Fruit fly (Drosophila melanogaster) whole organism, embryonic: ENCODE data around the gene CG43346.

Experiments used
- B-H2 ChIP-seq: fragments of 200-800 bp; sonication (Bioruptor generic); optimal IDR thresholded peaks from 2 replicates; lab custom pipeline; 2018; ENCODE audit warnings: missing biosample characterization, mild to moderate bottlenecking, missing genetic modification characterization
- Bgb ChIP-seq: fragments of 200-800 bp; sonication (Bioruptor generic); IDR thresholded peaks from 2 replicates; pipeline ENCODE4 v1.3.6; 2022; ENCODE audit warnings: missing biosample characterization, missing genetic modification characterization; ENCODE audit not compliant: partially characterized antibody
- CG1024 ChIP-seq: fragments of 200-800 bp; sonication (Bioruptor generic); IDR thresholded peaks from 2 replicates; pipeline ENCODE4 v1.3.6; 2022; ENCODE audit warnings: missing biosample characterization, missing genetic modification characterization
- CG10462 ChIP-seq: fragments of 200-800 bp; sonication (Bioruptor generic); optimal IDR thresholded peaks from 2 replicates; lab custom pipeline; 2016; ENCODE audit warnings: missing biosample characterization, missing genetic modification characterization
- CG11560 ChIP-seq: fragments of 200-800 bp; sonication (Bioruptor generic); IDR thresholded peaks from 3 replicates; pipeline ENCODE4 v1.3.6; 2022; ENCODE audit warnings: missing biosample characterization, missing genetic modification characterization
- CG12659 ChIP-seq: fragments of 200-800 bp; sonication (Bioruptor generic); optimal IDR thresholded peaks from 3 replicates; lab custom pipeline; 2017; ENCODE audit warnings: mild to moderate bottlenecking, missing biosample characterization, missing genetic modification reagents, missing genetic modification characterization
- CG12744 ChIP-seq: fragments of 200-800 bp; sonication (Bioruptor generic); optimal IDR thresholded peaks from 2 replicates; lab custom pipeline; 2016; ENCODE audit warnings: missing biosample characterization, missing genetic modification characterization
- CG13424 ChIP-seq: fragments of 200-800 bp; sonication (Bioruptor generic); optimal IDR thresholded peaks from 2 replicates; lab custom pipeline; 2019; ENCODE audit warnings: missing biosample characterization, mild to moderate bottlenecking, missing genetic modification characterization, moderate library complexity
- CG13775 ChIP-seq: fragments of 200-800 bp; sonication (Bioruptor generic); optimal IDR thresholded peaks from 3 replicates; lab custom pipeline; 2017; ENCODE audit warnings: missing biosample characterization, mild to moderate bottlenecking, missing genetic modification characterization
- CG18476 ChIP-seq: fragments of 200-800 bp; sonication (Bioruptor generic); optimal IDR thresholded peaks from 2 replicates; lab custom pipeline; 2016; ENCODE audit warnings: missing biosample characterization, mild to moderate bottlenecking, missing genetic modification characterization
- CG2129 ChIP-seq: fragments of 200-800 bp; sonication (Bioruptor generic); IDR thresholded peaks from 2 replicates; pipeline ENCODE4 v1.3.6; 2022; ENCODE audit warnings: missing biosample characterization, missing genetic modification characterization; ENCODE audit not compliant: partially characterized antibody
- CG2678 ChIP-seq: fragments of 200-800 bp; sonication (Bioruptor generic); optimal IDR thresholded peaks from 3 replicates; lab custom pipeline; 2019; ENCODE audit warnings: missing biosample characterization, mild to moderate bottlenecking, missing genetic modification characterization, moderate library complexity
- CG3065 ChIP-seq: fragments of 200-800 bp; sonication (Bioruptor generic); optimal IDR thresholded peaks from 2 replicates; lab custom pipeline; 2016; ENCODE audit warnings: missing biosample characterization, missing genetic modification characterization
- CG33213 ChIP-seq: fragments of 200-800 bp; sonication (Bioruptor generic); optimal IDR thresholded peaks from 3 replicates; lab custom pipeline; 2016; ENCODE audit warnings: missing biosample characterization, missing genetic modification characterization
- CG34376 ChIP-seq: fragments of 200-800 bp; sonication (Bioruptor generic); optimal IDR thresholded peaks from 2 replicates; lab custom pipeline; 2018; ENCODE audit warnings: missing biosample characterization, mild to moderate bottlenecking, missing genetic modification characterization
- CG3838 ChIP-seq: fragments of 200-800 bp; sonication (Bioruptor generic); optimal IDR thresholded peaks from 3 replicates; lab custom pipeline; 2016; ENCODE audit warnings: missing biosample characterization, missing genetic modification characterization
- CG3847 ChIP-seq: fragments of 200-800 bp; sonication (Bioruptor generic); IDR thresholded peaks from 2 replicates; pipeline ENCODE4 v1.3.6; 2022; ENCODE audit warnings: missing biosample characterization, missing genetic modification characterization
- CG7357 ChIP-seq: fragments of 200-800 bp; sonication (Bioruptor generic); IDR thresholded peaks from 3 replicates; pipeline ENCODE4 v1.3.6; 2022; ENCODE audit warnings: missing biosample characterization, missing genetic modification characterization
- CG8290 ChIP-seq, 3 experiments: fragments of 200-800 bp; sonication (Bioruptor generic); optimal IDR thresholded peaks; 2 replicates each; lab custom pipeline; 2016 to 2019; ENCODE audit warnings: missing biosample characterization in 3 of 3, missing genetic modification characterization in 3 of 3, mild to moderate bottlenecking in 2 of 3, moderate library complexity in 1 of 3
- CG9727 ChIP-seq: fragments of 200-800 bp; sonication (Bioruptor generic); optimal IDR thresholded peaks from 3 replicates; lab custom pipeline; 2017; ENCODE audit warnings: missing biosample characterization, mild to moderate bottlenecking, missing genetic modification characterization
- CG9932 ChIP-seq: fragments of 200-800 bp; sonication (Bioruptor generic); IDR thresholded peaks from 2 replicates; pipeline ENCODE4 v1.3.6; 2022; ENCODE audit warnings: missing biosample characterization, missing genetic modification characterization
- Dbx ChIP-seq: fragments of 200-800 bp; sonication (Bioruptor generic); IDR thresholded peaks from 3 replicates; pipeline ENCODE4 v1.3.6; 2022; ENCODE audit warnings: missing biosample characterization, missing genetic modification characterization
- Doc2 ChIP-seq: fragments of 200-800 bp; sonication (Bioruptor generic); IDR thresholded peaks from 2 replicates; pipeline ENCODE4 v1.3.6; 2022; ENCODE audit warnings: missing biosample characterization, missing genetic modification characterization
- Doc3 ChIP-seq: fragments of 200-800 bp; sonication (Bioruptor generic); IDR thresholded peaks from 3 replicates; pipeline ENCODE4 v1.3.6; 2022; ENCODE audit warnings: missing biosample characterization, missing genetic modification characterization; ENCODE audit not compliant: partially characterized antibody
- Dref ChIP-seq: fragments of 200-800 bp; sonication (Bioruptor generic); IDR thresholded peaks from 2 replicates; pipeline ENCODE4 v1.3.6; 2022; ENCODE audit warnings: missing biosample characterization, missing genetic modification characterization
- HLH4C ChIP-seq: fragments of 200-800 bp; sonication (Bioruptor generic); IDR thresholded peaks from 3 replicates; pipeline ENCODE4 v1.3.6; 2022; ENCODE audit warnings: missing biosample characterization, missing genetic modification characterization; ENCODE audit not compliant: partially characterized antibody
- Hr39 ChIP-seq: fragments of >200 bp; optimal IDR thresholded peaks from 2 replicates; lab custom pipeline; 2017
- Med ChIP-seq: fragments of 200-800 bp; sonication (Bioruptor generic); peaks from one replicate; lab custom pipeline; 2016; ENCODE audit warnings: missing biosample characterization, missing genetic modification characterization, mild to moderate bottlenecking, inconsistent platforms, moderate library complexity
- Mes4 ChIP-seq: fragments of 200-800 bp; sonication (Bioruptor generic); optimal IDR thresholded peaks from 2 replicates; lab custom pipeline; 2016; ENCODE audit warnings: missing biosample characterization, missing genetic modification characterization
- NFAT ChIP-seq: fragments of 200-800 bp; sonication (Bioruptor generic); IDR thresholded peaks from 2 replicates; pipeline ENCODE4 v1.3.6; 2022; ENCODE audit warnings: missing biosample characterization, missing genetic modification characterization
- Vsx1 ChIP-seq: fragments of 200-800 bp; sonication (Bioruptor generic); optimal IDR thresholded peaks from 2 replicates; lab custom pipeline; 2017; ENCODE audit warnings: missing biosample characterization, mild to moderate bottlenecking, missing genetic modification characterization, missing genetic modification reagents
- abd-A ChIP-seq: fragments of 200-800 bp; sonication (Bioruptor generic); optimal IDR thresholded peaks from 3 replicates; lab custom pipeline; 2019; ENCODE audit warnings: missing biosample characterization, mild to moderate bottlenecking, missing genetic modification characterization, moderate library complexity
- al ChIP-seq: fragments of 200-800 bp; sonication (Bioruptor generic); IDR thresholded peaks from 2 replicates; pipeline ENCODE4 v1.3.6; 2022; ENCODE audit warnings: missing biosample characterization, missing genetic modification characterization
- bab2 ChIP-seq: fragments of 200-800 bp; sonication (Bioruptor generic); optimal IDR thresholded peaks from 2 replicates; lab custom pipeline; 2016; ENCODE audit warnings: missing biosample characterization, missing genetic modification characterization
- bigmax ChIP-seq: fragments of 200-800 bp; sonication (Bioruptor generic); optimal IDR thresholded peaks from 2 replicates; lab custom pipeline; 2018; ENCODE audit warnings: missing biosample characterization, mild to moderate bottlenecking, missing genetic modification characterization
- crc ChIP-seq: fragments of 200-800 bp; sonication (Bioruptor generic); optimal IDR thresholded peaks from 2 replicates; lab custom pipeline; 2016; ENCODE audit warnings: missing biosample characterization, missing genetic modification characterization
- hb ChIP-seq: fragments of 200-800 bp; sonication (Bioruptor generic); IDR thresholded peaks from 3 replicates; pipeline ENCODE4 v1.3.6; 2022; ENCODE audit warnings: missing biosample characterization, missing genetic modification characterization; ENCODE audit not compliant: partially characterized antibody
- inv ChIP-seq: fragments of 200-800 bp; sonication (Bioruptor generic); IDR thresholded peaks from 2 replicates; pipeline ENCODE4 v1.3.6; 2022; ENCODE audit warnings: missing biosample characterization, missing genetic modification characterization; ENCODE audit not compliant: partially characterized antibody
- mam ChIP-seq: fragments of 200-800 bp; sonication (Bioruptor generic); optimal IDR thresholded peaks from 3 replicates; lab custom pipeline; 2016; ENCODE audit warnings: missing biosample characterization, missing genetic modification characterization
- nmo ChIP-seq: fragments of 200-800 bp; sonication (Bioruptor generic); optimal IDR thresholded peaks from 2 replicates; lab custom pipeline; 2018; ENCODE audit warnings: missing biosample characterization, mild to moderate bottlenecking, missing genetic modification characterization, moderate library complexity
- odd ChIP-seq: fragments of 200-800 bp; sonication (Bioruptor generic); optimal IDR thresholded peaks from 2 replicates; lab custom pipeline; 2017; ENCODE audit warnings: missing biosample characterization, mild to moderate bottlenecking, missing genetic modification characterization
- tna ChIP-seq: fragments of 200-800 bp; sonication (Bioruptor generic); IDR thresholded peaks from 2 replicates; pipeline ENCODE4 v1.3.6; 2022; ENCODE audit warnings: missing biosample characterization, missing genetic modification characterization; ENCODE audit not compliant: partially characterized antibody
- trh ChIP-seq: fragments of 200-800 bp; sonication (Bioruptor generic); optimal IDR thresholded peaks from 2 replicates; lab custom pipeline; 2016; ENCODE audit warnings: missing biosample characterization, missing genetic modification characterization
- unc-4 ChIP-seq: fragments of 200-800 bp; sonication (Bioruptor generic); IDR thresholded peaks from 2 replicates; pipeline ENCODE4 v1.3.6; 2022; ENCODE audit warnings: missing biosample characterization, missing genetic modification characterization; ENCODE audit not compliant: partially characterized antibody
- vnd ChIP-seq: fragments of 200-800 bp; sonication (Bioruptor generic); IDR thresholded peaks from 3 replicates; pipeline ENCODE4 v1.3.6; 2022; ENCODE audit warnings: missing biosample characterization, missing genetic modification characterization; ENCODE audit not compliant: partially characterized antibody
- zfh2 ChIP-seq: fragments of 200-800 bp; sonication (Bioruptor generic); optimal IDR thresholded peaks from 2 replicates; lab custom pipeline; 2016; ENCODE audit warnings: missing biosample characterization, missing genetic modification characterization

CG43346 gene

DNA sequence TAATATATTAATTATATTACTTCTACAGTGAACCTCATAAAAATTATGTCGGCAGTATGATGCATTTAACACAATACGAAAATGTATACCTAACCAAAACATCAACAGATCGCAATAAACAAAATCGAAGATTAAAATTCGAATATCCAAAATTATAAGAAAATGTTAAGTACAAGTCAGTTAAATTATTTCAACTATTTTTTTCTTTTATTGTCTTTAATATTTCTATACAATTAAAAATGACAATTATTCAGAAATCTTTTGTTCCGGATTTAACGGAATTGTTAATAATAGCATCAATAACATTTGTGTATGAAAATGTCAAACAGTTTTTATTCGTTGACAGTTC lies 25.9 kb downstream of the CG43346 start:
- TF ChIP-seq Doc3 (GFP tag; lab: Robert Waterston, UW), result 0 out of 3 replicates have a peak, but pooled peaks have one; percentile 8
- no peak for TF ChIP-seq CG9727
- no peak for TF ChIP-seq CG3065 (GFP tag; lab: Kevin White, UChicago)
- no peak for TF ChIP-seq trh (GFP tag; lab: Kevin White, UChicago)
- no peak for TF ChIP-seq bigmax (GFP tag; lab: Kevin White, UChicago)
- 0 out of 2 replicates have a peak, but pooled peaks have one; percentile 1 for TF ChIP-seq unc-4 (GFP tag; lab: Robert Waterston, UW)

DNA sequence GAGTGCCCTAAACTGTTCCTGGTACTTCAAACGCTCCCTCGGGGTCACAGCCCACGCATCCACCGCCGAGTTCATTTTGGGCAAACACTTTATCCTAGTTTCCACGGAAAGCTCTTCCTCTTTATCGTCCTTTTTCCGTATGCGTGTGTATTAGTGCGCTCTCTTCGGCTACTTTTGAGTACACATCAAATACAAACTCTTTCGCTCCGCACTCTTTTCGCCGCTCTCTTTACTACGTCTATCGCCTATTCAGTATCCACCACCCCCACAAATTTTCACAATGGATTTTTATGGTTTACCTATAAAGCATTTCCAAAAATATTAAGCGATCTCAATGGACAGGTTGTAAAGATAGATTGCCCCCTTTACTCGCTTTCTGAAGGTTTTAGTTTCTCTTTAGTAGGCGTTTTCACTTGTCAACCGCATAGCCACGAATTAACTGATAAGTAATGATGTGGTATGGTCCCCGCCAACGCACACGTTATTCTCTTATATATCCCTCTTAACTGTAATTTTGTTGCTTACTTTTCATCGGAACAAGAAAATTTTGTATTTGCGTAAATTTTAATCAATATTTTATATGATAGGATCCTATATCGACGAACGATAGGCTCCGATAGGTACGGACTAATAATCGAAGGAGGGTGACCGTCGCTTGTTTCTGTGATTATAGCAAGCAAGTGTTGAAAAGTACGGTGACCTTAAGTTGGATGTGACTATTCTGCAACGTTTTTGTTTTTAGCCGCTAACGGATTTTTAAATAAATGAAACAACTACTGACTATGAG lies 26.5 kb downstream of the CG43346 start, which contains the start of gene Dap160:
TSS of gene Dap160 (minus strand) at position 634 of the 787 bp plus-strand sequence.
- TF ChIP-seq CG3838 (GFP tag; lab: Kevin White, UChicago), result no peak
- no peak for TF ChIP-seq CG13775 (GFP tag; lab: Kevin White, UChicago)
- peak; percentile 78 for TF ChIP-seq Bgb
- TF ChIP-seq hb (GFP tag; lab: Robert Waterston, UW), result peak; percentile 63; the same call in 1 of the 3 replicates
- no peak for TF ChIP-seq Mes4 (GFP tag; lab: Kevin White, UChicago)
- TF ChIP-seq Doc2 (GFP tag; lab: Robert Waterston, UW), result no peak
- peak; percentile 55 for TF ChIP-seq CG9932 (GFP tag; lab: Robert Waterston, UW)
- no peak for TF ChIP-seq abd-A (tag; lab: Kevin White, UChicago)
- peak; percentile 41; the same call in 1 of the 2 replicates for TF ChIP-seq NFAT (GFP tag; lab: Robert Waterston, UW)
- peak; percentile 59; the same call in 1 of the 2 replicates for TF ChIP-seq tna (GFP tag; lab: Robert Waterston, UW)
- TF ChIP-seq CG2678, result no peak
- peak; percentile 51 for TF ChIP-seq CG34376 (GFP tag; lab: Kevin White, UChicago)
- peak; percentile 28; the same call in 1 of the 2 replicates for TF ChIP-seq CG2129
- peak; percentile 66 for TF ChIP-seq CG12659 (GFP tag; lab: Kevin White, UChicago)
- peak; percentile 62; the same call in 1 of the 2 replicates for TF ChIP-seq inv (GFP tag; lab: Robert Waterston, UW)
- TF ChIP-seq mam (GFP tag; lab: Kevin White, UChicago), result peak; percentile 16
- TF ChIP-seq Hr39 (lab: Kevin White, UChicago), result no peak
- TF ChIP-seq CG1024 (GFP tag; lab: Robert Waterston, UW), result 0 out of 2 replicates have a peak, but pooled peaks have one; percentile 33
- no peak for TF ChIP-seq Vsx1
- TF ChIP-seq CG10462, result no peak
- TF ChIP-seq al, result no peak
- no peak for TF ChIP-seq bab2 (GFP tag; lab: Kevin White, UChicago)
- peak; percentile 64 for TF ChIP-seq vnd (GFP tag; lab: Robert Waterston, UW)
- TF ChIP-seq nmo (GFP tag; lab: Kevin White, UChicago), result no peak
- no peak for TF ChIP-seq odd (GFP tag; lab: Kevin White, UChicago)
- no peak for TF ChIP-seq CG12744 (GFP tag; lab: Kevin White, UChicago)
- TF ChIP-seq CG7357, result peak; percentile 62
- TF ChIP-seq zfh2 (GFP tag; lab: Kevin White, UChicago), result peak; percentile 7
- no peak for TF ChIP-seq CG11560 (tag; lab: Robert Waterston, UW)
- peak; percentile 39; the same call in 1 of the 3 replicates for TF ChIP-seq Dbx (GFP tag; lab: Robert Waterston, UW)
- peak; percentile 8 for TF ChIP-seq B-H2
- peak; percentile 62 for TF ChIP-seq HLH4C (GFP tag; lab: Robert Waterston, UW)
- no peak for TF ChIP-seq CG18476
- no peak for TF ChIP-seq crc
- peak; percentile 47; the same call in 1 of the 3 replicates for TF ChIP-seq Doc3 (GFP tag; lab: Robert Waterston, UW)
- TF ChIP-seq CG13424, result no peak
- peak; percentile 26 for TF ChIP-seq CG8290 (GFP tag; optimal IDR thresholded peaks at IDR 0.05; lab: Kevin White, UChicago)
- no peak for TF ChIP-seq CG8290 (tag; optimal IDR thresholded peaks at IDR 0.05; lab: Kevin White, UChicago)
- TF ChIP-seq CG3847, result peak; percentile 36
- no peak for TF ChIP-seq CG33213 (GFP tag; lab: Kevin White, UChicago)
- peak; percentile 82 for TF ChIP-seq Dref
- peak; percentile 79 for TF ChIP-seq Med (GFP tag; lab: Kevin White, UChicago)
